Worm (Caenorhabditis elegans) whole organism, late embryonic: ENCODE measurements around the gene hlh-15.

Source experiments
- C38D4.7 ChIP-seq: fragments of 200-800 bp; sonication (Bioruptor generic); optimal IDR thresholded peaks from 2 replicates; lab custom pipeline; 2018; ENCODE audit warnings: mild to moderate bottlenecking, missing genetic modification characterization, moderate library complexity, missing compliant biosample characterization
- T23F11.4 ChIP-seq: fragments of 200-800 bp; sonication (Bioruptor generic); optimal IDR thresholded peaks from 2 replicates; lab custom pipeline; 2018; ENCODE audit warnings: mild to moderate bottlenecking, missing genetic modification characterization, missing compliant biosample characterization
- Y22D7AL.16 ChIP-seq: sonication (generic microtip); optimal IDR thresholded peaks from 2 replicates; lab custom pipeline; 2016; ENCODE audit warnings: missing genetic modification characterization, missing compliant biosample characterization
- ahr-1 ChIP-seq: sonication (generic microtip); optimal IDR thresholded peaks from 2 replicates; lab custom pipeline; 2016; ENCODE audit warnings: missing genetic modification characterization, missing compliant biosample characterization
- ceh-14 ChIP-seq: sonication (generic microtip); optimal IDR thresholded peaks from 2 replicates; lab custom pipeline; 2016; ENCODE audit warnings: missing genotype, missing genetic modification characterization, missing compliant biosample characterization
- ceh-18 ChIP-seq: sonication (generic microtip); optimal IDR thresholded peaks from 2 replicates; lab custom pipeline; 2016; ENCODE audit warnings: missing genetic modification characterization, missing compliant biosample characterization
- ceh-2 ChIP-seq: sonication (generic microtip); optimal IDR thresholded peaks from 2 replicates; lab custom pipeline; 2016; ENCODE audit warnings: missing genotype, missing genetic modification characterization, missing compliant biosample characterization
- ceh-22 ChIP-seq: sonication (generic microtip); optimal IDR thresholded peaks from 2 replicates; lab custom pipeline; 2017; ENCODE audit warnings: missing biosample characterization, missing genetic modification characterization
- ceh-31 ChIP-seq: sonication (generic microtip); optimal IDR thresholded peaks from 2 replicates; lab custom pipeline; 2016; ENCODE audit warnings: missing genetic modification characterization, missing compliant biosample characterization
- ceh-6 ChIP-seq: fragments of 200-800 bp; sonication (Bioruptor generic); optimal IDR thresholded peaks from 2 replicates; lab custom pipeline; 2018; ENCODE audit warnings: mild to moderate bottlenecking, missing genetic modification characterization, missing compliant biosample characterization
- ceh-9 ChIP-seq: sonication (generic microtip); optimal IDR thresholded peaks from 2 replicates; lab custom pipeline; 2016; ENCODE audit warnings: mild to moderate bottlenecking, missing genetic modification characterization, inconsistent platforms, missing compliant biosample characterization
- che-1 ChIP-seq: sonication (generic microtip); optimal IDR thresholded peaks from 2 replicates; lab custom pipeline; 2016; ENCODE audit warnings: mild to moderate bottlenecking, missing genetic modification characterization, missing compliant biosample characterization
- elt-2 ChIP-seq: sonication (generic microtip); optimal IDR thresholded peaks from 2 replicates; lab custom pipeline; 2016; ENCODE audit warnings: missing genetic modification reagents, missing genetic modification characterization, missing compliant biosample characterization
- elt-4 ChIP-seq: sonication (generic microtip); optimal IDR thresholded peaks from 2 replicates; lab custom pipeline; 2016; ENCODE audit warnings: missing genetic modification characterization, missing compliant biosample characterization
- eyg-1 ChIP-seq: sonication (generic microtip); optimal IDR thresholded peaks from 2 replicates; lab custom pipeline; 2016; ENCODE audit warnings: missing genotype, missing genetic modification characterization, missing compliant biosample characterization
- fax-1 ChIP-seq: sonication (generic microtip); optimal IDR thresholded peaks from 2 replicates; lab custom pipeline; 2016; ENCODE audit warnings: missing genotype, missing genetic modification characterization, missing compliant biosample characterization
- fkh-6 ChIP-seq: sonication (generic microtip); optimal IDR thresholded peaks from 2 replicates; lab custom pipeline; 2016; ENCODE audit warnings: missing genetic modification characterization, missing compliant biosample characterization
- gmeb-2 ChIP-seq: sonication (generic microtip); optimal IDR thresholded peaks from 2 replicates; lab custom pipeline; 2016; ENCODE audit warnings: missing genetic modification characterization, inconsistent platforms, missing compliant biosample characterization
- hlh-13 ChIP-seq: fragments of 200-800 bp; sonication (Bioruptor generic); optimal IDR thresholded peaks from 2 replicates; lab custom pipeline; 2018; ENCODE audit warnings: mild to moderate bottlenecking, missing genetic modification characterization, missing compliant biosample characterization
- hlh-30 ChIP-seq: sonication (generic microtip); optimal IDR thresholded peaks from 2 replicates; lab custom pipeline; 2017; ENCODE audit warnings: antibody characterized with exemption, missing genetic modification characterization, missing compliant biosample characterization; ENCODE audit not compliant: insufficient read depth
- hlh-6 ChIP-seq: sonication (generic microtip); optimal IDR thresholded peaks from 2 replicates; lab custom pipeline; 2016; ENCODE audit warnings: missing genotype, missing genetic modification characterization, missing compliant biosample characterization
- nfya-1 ChIP-seq: sonication (generic microtip); optimal IDR thresholded peaks from 2 replicates; lab custom pipeline; 2017; ENCODE audit warnings: missing genetic modification characterization, mild to moderate bottlenecking, missing compliant biosample characterization, antibody characterized with exemption, moderate library complexity
- nhr-11 ChIP-seq: fragments of 150-350 bp; optimal IDR thresholded peaks from 2 replicates; lab custom pipeline; 2014; ENCODE audit warnings: missing biosample characterization, missing genetic modification characterization
- npax-4 ChIP-seq: sonication (generic microtip); optimal IDR thresholded peaks from 2 replicates; lab custom pipeline; 2016; ENCODE audit warnings: missing genetic modification characterization, missing compliant biosample characterization
- odd-2 ChIP-seq: sonication (generic microtip); optimal IDR thresholded peaks from 2 replicates; lab custom pipeline; 2017; ENCODE audit warnings: antibody characterized with exemption, mild to moderate bottlenecking, missing genetic modification characterization, missing compliant biosample characterization
- pag-3 ChIP-seq: sonication (generic microtip); optimal IDR thresholded peaks from 2 replicates; lab custom pipeline; 2016; ENCODE audit warnings: missing compliant biosample characterization, missing genetic modification characterization, borderline replicate concordance
- pha-2 ChIP-seq: sonication (generic microtip); optimal IDR thresholded peaks from 2 replicates; lab custom pipeline; 2017; ENCODE audit warnings: mild to moderate bottlenecking, missing genetic modification characterization, missing compliant biosample characterization
- ref-2 ChIP-seq: sonication (generic microtip); optimal IDR thresholded peaks from 2 replicates; lab custom pipeline; 2016; ENCODE audit warnings: missing genetic modification characterization, missing compliant biosample characterization
- rnt-1 ChIP-seq: sonication (generic microtip); optimal IDR thresholded peaks from 2 replicates; lab custom pipeline; 2016; ENCODE audit warnings: missing genetic modification characterization, missing compliant biosample characterization
- sox-4 ChIP-seq: sonication (generic microtip); optimal IDR thresholded peaks from 2 replicates; lab custom pipeline; 2017; ENCODE audit warnings: mild to moderate bottlenecking, missing genetic modification characterization, inconsistent platforms, missing compliant biosample characterization
- tbx-2 ChIP-seq: sonication (generic microtip); optimal IDR thresholded peaks from 2 replicates; lab custom pipeline; 2016; ENCODE audit warnings: missing genetic modification characterization, missing compliant biosample characterization
- unc-3 ChIP-seq, 2 experiments: fragments of 200-800 bp in 1 of 2; sonication (Bioruptor generic) in 1 of 2; sonication (generic microtip) in 1 of 2; conservative IDR thresholded peaks in 1 of 2; optimal IDR thresholded peaks in 1 of 2; 2 replicates each; pipeline versions ENCODE4 v1.3.6 to Lab custom; 2016 to 2022; ENCODE audit warnings: missing compliant biosample characterization in 2 of 2, missing genetic modification characterization in 2 of 2, missing genetic modification reagents in 1 of 2
- unc-42 ChIP-seq: sonication (generic microtip); optimal IDR thresholded peaks from 2 replicates; lab custom pipeline; 2016; ENCODE audit warnings: missing genotype, missing genetic modification characterization, missing compliant biosample characterization
- unc-55 ChIP-seq: sonication (generic microtip); optimal IDR thresholded peaks from 2 replicates; lab custom pipeline; 2017; ENCODE audit warnings: missing biosample characterization, missing genetic modification reagents, missing genetic modification characterization
- zip-5 ChIP-seq: sonication (generic microtip); optimal IDR thresholded peaks from 2 replicates; lab custom pipeline; 2016; ENCODE audit warnings: missing genetic modification characterization, missing compliant biosample characterization

The hlh-15 gene

DNA sequence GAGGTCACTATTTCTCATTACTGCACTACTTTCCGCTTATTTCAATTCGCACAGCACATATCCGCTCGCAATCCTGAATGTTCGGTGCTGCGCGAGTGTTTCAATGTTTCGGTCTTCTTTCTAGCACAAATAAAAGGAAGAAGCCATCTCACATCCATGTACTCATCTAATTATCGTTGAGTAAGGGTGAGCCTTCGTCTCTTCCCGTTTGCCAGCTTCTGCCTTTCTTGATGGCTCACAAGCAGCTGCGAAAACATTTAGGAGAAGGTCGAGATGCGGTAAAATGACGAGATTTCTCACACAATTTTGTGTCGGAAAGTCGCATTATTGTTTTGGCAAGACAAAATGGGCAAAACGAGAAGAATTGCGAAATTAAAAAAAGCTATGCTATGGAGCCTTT is 41.7 kb upstream of the hlh-15 start:
- TF ChIP-seq hlh-30: no peak
- TF ChIP-seq ceh-31 (tag; lab: Kevin White, UChicago): peak; percentile 50
- peak; percentile 67 for TF ChIP-seq unc-42 (tag; lab: Kevin White, UChicago)

DNA sequence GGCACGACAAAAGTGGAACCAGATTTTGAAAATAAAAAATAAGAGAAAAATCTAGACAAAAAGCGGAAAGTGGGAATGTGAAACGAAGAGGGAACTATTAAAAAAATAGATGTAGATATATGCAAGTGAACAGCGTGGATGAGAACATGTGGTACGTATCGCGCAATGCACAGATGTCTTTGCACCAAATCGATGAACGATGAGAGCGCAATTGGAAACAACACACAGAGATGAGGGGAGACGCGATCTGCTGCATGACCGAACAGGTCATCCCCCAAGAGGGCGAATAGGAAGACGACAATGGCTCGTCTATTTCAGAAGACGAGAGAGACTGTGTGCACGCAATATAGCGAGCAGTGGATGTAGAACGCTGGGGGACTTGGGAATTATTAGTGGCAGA is 39.5 kb upstream of the hlh-15 start:
- TF ChIP-seq hlh-30 (peak; percentile 6), elt-2 (tag; lab: Kevin White, UChicago) (peak; percentile 2), tbx-2 (tag; lab: Kevin White, UChicago) (peak; percentile 12), ceh-31 (tag; lab: Kevin White, UChicago) (peak; percentile 39), ceh-18 (tag; lab: Kevin White, UChicago) (no peak), ahr-1 (tag; lab: Kevin White, UChicago) (no peak), ceh-9 (tag; lab: Kevin White, UChicago) (no peak), fax-1 (tag; lab: Kevin White, UChicago) (no peak)
- TF ChIP-seq, all 69 proteins: peak for 4

DNA sequence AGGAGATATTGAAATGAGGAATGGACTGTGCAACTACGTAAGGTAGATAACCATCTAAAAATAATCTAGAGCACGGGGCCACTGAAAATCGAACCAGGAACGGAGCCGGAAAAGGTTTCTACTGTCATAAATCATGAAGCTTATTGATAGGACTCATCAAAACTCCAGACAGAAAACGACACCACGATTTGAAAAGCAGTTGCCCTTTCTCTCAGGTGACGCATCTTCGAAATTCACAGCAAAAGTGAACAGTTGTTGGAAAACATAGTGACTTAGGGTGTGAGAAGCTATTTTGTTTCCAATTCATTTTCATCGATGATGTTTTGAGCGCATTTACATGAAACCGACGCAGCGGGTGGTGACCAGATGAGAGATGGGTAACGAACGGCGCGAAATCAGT is 39.1 kb upstream of the hlh-15 start:
- TF ChIP-seq rnt-1 (tag; lab: Kevin White, UChicago) (peak; percentile 20), ahr-1 (tag; lab: Kevin White, UChicago) (no peak), unc-55 (GFP tag; lab: Kevin White, UChicago) (peak; percentile 49), ceh-22 (tag; lab: Kevin White, UChicago) (no peak)
- TF ChIP-seq, all 69 proteins: peak for 2

- TF ChIP-seq che-1 (no peak), fax-1 (tag; lab: Kevin White, UChicago) (no peak), nhr-11 (no peak), ceh-6 (GFP tag; lab: Kevin White, UChicago) (peak; percentile 12), elt-4 (no peak), npax-4 (tag; lab: Kevin White, UChicago) (no peak), pag-3 (no peak), hlh-6 (no peak), ceh-14 (tag; lab: Kevin White, UChicago) (no peak), unc-42 (tag; lab: Kevin White, UChicago) (peak; percentile 83)
These were observed 37.8 kb upstream of the hlh-15 start for ce11 chrX:2450994-2451393.

DNA sequence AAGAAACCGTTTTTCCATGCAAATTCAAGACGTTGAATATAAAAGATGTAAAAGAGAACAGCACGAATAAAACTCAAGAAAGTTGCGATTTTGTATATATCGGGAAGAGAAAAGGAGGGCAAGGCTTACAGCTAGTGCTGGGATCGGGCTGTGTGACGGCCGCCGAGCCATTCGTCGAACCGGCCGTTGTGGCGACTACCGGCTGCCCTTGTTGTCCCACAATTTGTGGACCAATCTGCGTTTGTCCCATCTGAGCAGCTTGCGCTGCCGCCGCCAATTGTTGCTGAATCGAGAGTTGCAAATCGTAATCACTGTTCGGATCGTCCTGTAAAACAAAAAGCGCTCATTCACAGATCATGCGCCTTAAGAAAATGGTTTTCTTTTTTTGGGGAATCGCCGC is 34.0 kb upstream of the hlh-15 start:
- TF ChIP-seq odd-2 (tag; lab: Kevin White, UChicago) (no peak), pha-2 (tag; lab: Kevin White, UChicago) (no peak), elt-2 (tag; lab: Kevin White, UChicago) (no peak), unc-55 (GFP tag; lab: Kevin White, UChicago) (no peak), T23F11.4 (GFP tag; lab: Kevin White, UChicago) (no peak), ref-2 (no peak), nfya-1 (tag; lab: Kevin White, UChicago) (no peak)

DNA sequence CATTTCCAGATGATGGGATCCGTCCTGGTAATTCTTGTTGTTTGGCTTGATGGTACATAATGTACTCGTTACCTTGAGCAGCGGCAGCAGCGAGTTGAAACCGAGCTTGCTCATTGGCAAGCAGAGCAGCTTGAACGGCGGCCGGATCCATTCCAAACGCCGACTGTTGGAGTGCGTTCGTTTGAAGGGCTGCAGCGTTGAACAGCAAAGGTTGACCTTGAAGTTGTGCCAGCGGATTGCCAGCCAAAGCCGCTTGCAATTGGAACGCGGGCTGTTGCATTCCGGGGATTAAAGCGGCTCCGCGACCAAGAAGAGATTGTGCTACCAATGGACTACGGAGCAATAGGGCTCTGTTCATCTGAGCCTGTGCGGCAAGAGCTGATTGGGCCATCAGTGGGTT is 33.0 kb upstream of the hlh-15 start:
- TF ChIP-seq eyg-1 (tag; lab: Kevin White, UChicago) (no peak), Y22D7AL.16 (tag; lab: Kevin White, UChicago) (no peak), ceh-2 (no peak), sox-4 (tag; lab: Kevin White, UChicago) (no peak), fax-1 (tag; lab: Kevin White, UChicago) (no peak), gmeb-2 (tag; lab: Kevin White, UChicago) (no peak), ceh-14 (tag; lab: Kevin White, UChicago) (no peak), zip-5 (tag; lab: Kevin White, UChicago) (no peak), npax-4 (tag; lab: Kevin White, UChicago) (no peak), unc-3 (GFP tag; conservative IDR thresholded peaks at IDR 0.05; lab: Robert Waterston, UW) (no peak), unc-3 (tag; optimal IDR thresholded peaks at IDR 0.05; lab: Kevin White, UChicago) (no peak), hlh-13 (GFP tag; lab: Kevin White, UChicago) (no peak), ceh-18 (tag; lab: Kevin White, UChicago) (no peak), fkh-6 (tag; lab: Kevin White, UChicago) (no peak), C38D4.7 (no peak)
